Fruit fly (Drosophila melanogaster) whole organism, prepupa: ENCODE measurements around the gene CG12010.

Experiments used
- CG10631 ChIP-seq: fragments of 200-800 bp; sonication (Bioruptor generic); optimal IDR thresholded peaks from 2 replicates; lab custom pipeline; 2016; ENCODE audit warnings: missing biosample characterization, missing genetic modification characterization
- CG11294 ChIP-seq: fragments of 200-800 bp; sonication (Bioruptor generic); IDR thresholded peaks from 2 replicates; pipeline ENCODE4 v1.3.6; 2022; ENCODE audit warnings: missing biosample characterization, missing genetic modification characterization
- CG11762 ChIP-seq: fragments of 200-800 bp; sonication (Bioruptor generic); optimal IDR thresholded peaks from 3 replicates; lab custom pipeline; 2016; ENCODE audit warnings: missing biosample characterization, missing genetic modification characterization; ENCODE audit not compliant: insufficient read depth
- CG11902 ChIP-seq: fragments of 200-800 bp; sonication (Bioruptor generic); optimal IDR thresholded peaks from 3 replicates; lab custom pipeline; 2016; ENCODE audit warnings: missing biosample characterization, missing genetic modification characterization
- CG1621 ChIP-seq: fragments of 200-800 bp; sonication (Bioruptor generic); optimal IDR thresholded peaks from 3 replicates; lab custom pipeline; 2018; ENCODE audit warnings: missing biosample characterization, mild to moderate bottlenecking, missing genetic modification characterization
- CG16779 ChIP-seq: fragments of 200-800 bp; sonication (Bioruptor generic); optimal IDR thresholded peaks from 3 replicates; lab custom pipeline; 2017; ENCODE audit warnings: missing biosample characterization, mild to moderate bottlenecking, missing genetic modification characterization
- CG6808 ChIP-seq: fragments of 200-800 bp; sonication (Bioruptor generic); optimal IDR thresholded peaks from 3 replicates; lab custom pipeline; 2017; ENCODE audit warnings: missing biosample characterization, missing genetic modification characterization, mild to moderate bottlenecking, moderate library complexity, missing genetic modification reagents
- Eip93F ChIP-seq: fragments of 200-800 bp; sonication (Bioruptor generic); optimal IDR thresholded peaks from 2 replicates; lab custom pipeline; 2016; ENCODE audit warnings: missing biosample characterization, mild to moderate bottlenecking, missing genetic modification characterization
- Hr39 ChIP-seq: fragments of 200-800 bp; sonication (Bioruptor generic); optimal IDR thresholded peaks from 2 replicates; lab custom pipeline; 2016; ENCODE audit warnings: missing biosample characterization, missing genetic modification characterization
- Met ChIP-seq: fragments of 200-800 bp; sonication (Bioruptor generic); optimal IDR thresholded peaks from 3 replicates; lab custom pipeline; 2016; ENCODE audit warnings: missing biosample characterization, missing genetic modification characterization
- Smox ChIP-seq: fragments of 200-800 bp; sonication (Bioruptor generic); optimal IDR thresholded peaks from 3 replicates; lab custom pipeline; 2016; ENCODE audit warnings: missing biosample characterization, missing genetic modification characterization
- eg ChIP-seq: fragments of 200-800 bp; sonication (Bioruptor generic); IDR thresholded peaks from 3 replicates; pipeline ENCODE4 v1.3.6; 2022; ENCODE audit warnings: missing biosample characterization, missing genetic modification characterization
- fd85E ChIP-seq: fragments of 200-800 bp; sonication (Bioruptor generic); optimal IDR thresholded peaks from 3 replicates; lab custom pipeline; 2016; ENCODE audit warnings: missing biosample characterization, missing genetic modification characterization
- fkh ChIP-seq: fragments of 200-800 bp; sonication (Bioruptor generic); optimal IDR thresholded peaks from 3 replicates; lab custom pipeline; 2017; ENCODE audit warnings: missing biosample characterization, mild to moderate bottlenecking, missing genetic modification characterization, moderate library complexity

DNA sequence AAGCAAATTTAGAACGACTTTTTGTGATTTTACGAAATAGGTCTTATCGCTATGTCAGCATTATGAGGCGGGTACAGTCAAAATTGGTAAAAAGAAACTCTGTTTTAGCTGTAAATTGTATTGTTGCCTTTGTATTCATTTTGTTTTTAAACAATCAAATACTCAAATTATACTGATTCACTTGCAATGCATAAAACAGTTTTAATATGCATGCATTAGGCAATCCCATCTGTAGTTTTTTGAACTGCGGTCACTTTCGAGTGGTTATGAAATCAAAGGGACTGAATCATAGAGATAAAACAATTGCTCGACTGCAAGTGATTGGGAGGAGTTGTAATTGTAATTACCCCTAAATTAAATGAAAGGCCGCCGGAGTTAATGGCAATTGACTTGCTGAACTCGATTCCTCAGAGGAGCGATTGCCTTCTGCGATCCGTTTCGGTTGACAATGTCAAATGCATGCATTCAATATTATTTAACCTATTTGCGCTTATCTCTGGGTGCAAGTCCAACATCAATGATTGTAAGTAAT, 34.3 kb upstream of the CG12010 start:
- TF ChIP-seq CG6808 (GFP tag; lab: Kevin White, UChicago) (no peak), Smox (GFP tag; lab: Kevin White, UChicago) (no peak), Eip93F (GFP tag; lab: Kevin White, UChicago) (no peak), CG11294 (GFP tag; lab: Robert Waterston, UW) (no peak), fd85E (GFP tag; lab: Kevin White, UChicago) (no peak), CG1621 (tag; lab: Kevin White, UChicago) (no peak), CG11762 (GFP tag; lab: Kevin White, UChicago) (no peak), CG11902 (GFP tag; lab: Kevin White, UChicago) (no peak), CG10631 (GFP tag; lab: Kevin White, UChicago) (no peak), CG16779 (no peak), eg (no peak), fkh (GFP tag; lab: Kevin White, UChicago) (no peak), Met (peak; percentile 37), Hr39 (GFP tag; lab: Kevin White, UChicago) (peak; percentile 39)
